Worm (Caenorhabditis elegans) whole organism, mixed stage, embryonic: Measurements from ENCODE around the gene K03B8.4.

Source experiments
- M03D4.4 ChIP-seq: sonication (generic microtip); optimal IDR thresholded peaks from 2 replicates; lab custom pipeline; 2017; ENCODE audit warnings: mild to moderate bottlenecking, missing genetic modification characterization, missing compliant biosample characterization
- bed-3 ChIP-seq: fragments of 200-800 bp; sonication (Bioruptor generic); optimal IDR thresholded peaks from 3 replicates; lab custom pipeline; 2018; ENCODE audit warnings: mild to moderate bottlenecking, missing genetic modification characterization, moderate library complexity, missing compliant biosample characterization
- blmp-1 ChIP-seq: fragments of 150-350 bp; optimal IDR thresholded peaks from 2 replicates; lab custom pipeline; 2014; ENCODE audit warnings: missing biosample characterization, missing genetic modification characterization
- ceh-39 ChIP-seq: fragments of 150-350 bp; optimal IDR thresholded peaks from 2 replicates; lab custom pipeline; 2014; ENCODE audit warnings: missing biosample characterization, missing genetic modification characterization
- ceh-43 ChIP-seq: fragments of 200-800 bp; sonication (Bioruptor generic); optimal IDR thresholded peaks from 2 replicates; lab custom pipeline; 2018; ENCODE audit warnings: mild to moderate bottlenecking, missing genetic modification characterization, moderate library complexity, missing compliant biosample characterization
- ceh-83 ChIP-seq: fragments of 200-800 bp; sonication (Bioruptor generic); optimal IDR thresholded peaks from 2 replicates; lab custom pipeline; 2018; ENCODE audit warnings: mild to moderate bottlenecking, missing genetic modification characterization, missing compliant biosample characterization
- ces-1 ChIP-seq: fragments of 150-350 bp; optimal IDR thresholded peaks from 2 replicates; lab custom pipeline; 2014; ENCODE audit warnings: missing biosample characterization, missing genetic modification reagents, missing genetic modification characterization
- cnd-1 ChIP-seq: fragments of 200-800 bp; sonication (Bioruptor generic); optimal IDR thresholded peaks from 2 replicates; lab custom pipeline; 2018; ENCODE audit warnings: mild to moderate bottlenecking, missing genetic modification characterization, missing compliant biosample characterization
- drap-1 ChIP-seq: fragments of 200-800 bp; sonication (Bioruptor generic); optimal IDR thresholded peaks from 3 replicates; lab custom pipeline; 2018; ENCODE audit warnings: mild to moderate bottlenecking, missing genetic modification characterization, missing compliant biosample characterization
- elt-1 ChIP-seq: sonication (generic microtip); optimal IDR thresholded peaks from 2 replicates; lab custom pipeline; 2017; ENCODE audit warnings: missing genetic modification characterization, mild to moderate bottlenecking, missing compliant biosample characterization, antibody characterized with exemption, moderate library complexity, borderline replicate concordance; ENCODE audit not compliant: insufficient read depth
- elt-3 ChIP-seq: fragments of 150-350 bp; optimal IDR thresholded peaks from 2 replicates; lab custom pipeline; 2014; ENCODE audit warnings: missing biosample characterization, missing genetic modification characterization
- flh-1 ChIP-seq: fragments of 200-800 bp; sonication (Bioruptor generic); optimal IDR thresholded peaks from 2 replicates; lab custom pipeline; 2018; ENCODE audit warnings: mild to moderate bottlenecking, missing genetic modification characterization, moderate library complexity, missing compliant biosample characterization
- lin-13 ChIP-seq: fragments of 150-350 bp; optimal IDR thresholded peaks from 2 replicates; lab custom pipeline; 2014; ENCODE audit warnings: missing biosample characterization, missing genetic modification characterization
- lin-32 ChIP-seq: fragments of 200-800 bp; sonication (Bioruptor generic); optimal IDR thresholded peaks from 2 replicates; lab custom pipeline; 2018; ENCODE audit warnings: mild to moderate bottlenecking, missing genetic modification characterization, missing compliant biosample characterization
- lsy-2 ChIP-seq: fragments of 150-350 bp; optimal IDR thresholded peaks from 2 replicates; lab custom pipeline; 2014; ENCODE audit warnings: missing biosample characterization, missing genetic modification characterization
- mab-5 ChIP-seq: fragments of 150-350 bp; optimal IDR thresholded peaks from 2 replicates; lab custom pipeline; 2014; ENCODE audit warnings: missing biosample characterization, missing genetic modification characterization
- mep-1 ChIP-seq: fragments of 150-350 bp; optimal IDR thresholded peaks from 2 replicates; lab custom pipeline; 2017; ENCODE audit warnings: missing biosample characterization, missing genetic modification reagents, missing genetic modification characterization, inconsistent platforms
- mls-2 ChIP-seq: sonication (generic microtip); optimal IDR thresholded peaks from 2 replicates; lab custom pipeline; 2016; ENCODE audit warnings: mild to moderate bottlenecking, missing genetic modification characterization, moderate library complexity, missing compliant biosample characterization
- nhr-12 ChIP-seq: fragments of 150-350 bp; optimal IDR thresholded peaks from 2 replicates; lab custom pipeline; 2014; ENCODE audit warnings: missing biosample characterization, missing genetic modification characterization
- nhr-2 ChIP-seq: fragments of 150-350 bp; optimal IDR thresholded peaks from 2 replicates; lab custom pipeline; 2014; ENCODE audit warnings: missing biosample characterization, missing genetic modification characterization
- nhr-237 ChIP-seq: fragments of 150-350 bp; optimal IDR thresholded peaks from 2 replicates; lab custom pipeline; 2014; ENCODE audit warnings: missing biosample characterization, missing genetic modification characterization
- nhr-28 ChIP-seq: fragments of 150-350 bp; optimal IDR thresholded peaks from 2 replicates; lab custom pipeline; 2014; ENCODE audit warnings: missing biosample characterization, missing genetic modification characterization
- nhr-76 ChIP-seq: sonication (generic microtip); optimal IDR thresholded peaks from 2 replicates; lab custom pipeline; 2017; ENCODE audit warnings: missing biosample characterization, missing genetic modification characterization
- pha-4 ChIP-seq: fragments of 150-350 bp; optimal IDR thresholded peaks from 2 replicates; lab custom pipeline; 2018; ENCODE audit warnings: missing biosample characterization, missing genetic modification reagents, missing genetic modification characterization
- sem-2 ChIP-seq: fragments of 200-800 bp; sonication (Bioruptor generic); optimal IDR thresholded peaks from 2 replicates; lab custom pipeline; 2018; ENCODE audit warnings: mild to moderate bottlenecking, missing genetic modification characterization, missing compliant biosample characterization
- sptf-1 ChIP-seq: sonication (generic microtip); optimal IDR thresholded peaks from 2 replicates; lab custom pipeline; 2017; ENCODE audit warnings: mild to moderate bottlenecking, missing genetic modification characterization, moderate library complexity, missing compliant biosample characterization
- unc-120 ChIP-seq: sonication (generic microtip); optimal IDR thresholded peaks from 2 replicates; lab custom pipeline; 2017; ENCODE audit warnings: missing genetic modification characterization, missing compliant biosample characterization; ENCODE audit not compliant: poor library complexity, severe bottlenecking
- zip-8 ChIP-seq: fragments of 150-350 bp; optimal IDR thresholded peaks from 2 replicates; lab custom pipeline; 2014; ENCODE audit warnings: missing biosample characterization, missing genetic modification characterization
- ztf-11 ChIP-seq: fragments of 150-350 bp; optimal IDR thresholded peaks from 2 replicates; lab custom pipeline; 2014; ENCODE audit warnings: missing biosample characterization, missing genetic modification characterization

The K03B8.4 gene

ce11 chrV:11373918-11374317 is 21.0 kb downstream of the K03B8.4 start:
- TF ChIP-seq zip-8 (tag; lab: Kevin White, UChicago) (peak; percentile 92), blmp-1 (no peak)
- TF ChIP-seq, all 35 proteins: peak for 1

- TF ChIP-seq ces-1 (GFP tag; lab: Kevin White, UChicago) = peak; percentile 73
- TF ChIP-seq nhr-76 (tag; lab: Kevin White, UChicago) = no peak
- TF ChIP-seq, all 35 proteins: peak for 1
These were observed 22.5 kb downstream of the K03B8.4 start for ce11 chrV:11372284-11372878.

- TF ChIP-seq cnd-1 (tag; lab: Kevin White, UChicago) (no peak), mab-5 (tag; lab: Kevin White, UChicago) (no peak), nhr-2 (tag; lab: Kevin White, UChicago) (no peak), bed-3 (GFP tag; lab: Kevin White, UChicago) (no peak), zip-8 (tag; lab: Kevin White, UChicago) (no peak), lin-32 (no peak), sptf-1 (no peak), lsy-2 (tag; lab: Kevin White, UChicago) (no peak), ceh-39 (tag; lab: Kevin White, UChicago) (no peak), elt-1 (tag; lab: Kevin White, UChicago) (no peak), nhr-237 (tag; lab: Kevin White, UChicago) (no peak), nhr-28 (no peak), mls-2 (tag; lab: Kevin White, UChicago) (no peak), nhr-76 (tag; lab: Kevin White, UChicago) (no peak), ceh-43 (GFP tag; lab: Kevin White, UChicago) (no peak), lin-13 (no peak), ceh-83 (GFP tag; lab: Kevin White, UChicago) (no peak)
These were observed 28.8 kb downstream of the K03B8.4 start, which contains the start of gene dop-5 for ce11 chrV:11366129-11366528. Gene dop-5 (minus strand): TSS chrV:11366229.

- no peak for TF ChIP-seq unc-120 (tag; lab: Kevin White, UChicago)
- TF ChIP-seq drap-1 = no peak
- TF ChIP-seq ztf-11 (tag; lab: Kevin White, UChicago) = no peak
- no peak for TF ChIP-seq ceh-43 (GFP tag; lab: Kevin White, UChicago)
- no peak for TF ChIP-seq pha-4
- TF ChIP-seq nhr-28 = no peak
- TF ChIP-seq mab-5 (tag; lab: Kevin White, UChicago) = no peak
- no peak for TF ChIP-seq sptf-1
- no peak for TF ChIP-seq M03D4.4 (tag; lab: Kevin White, UChicago)
- no peak for TF ChIP-seq flh-1 (GFP tag; lab: Kevin White, UChicago)
- TF ChIP-seq elt-1 (tag; lab: Kevin White, UChicago) = no peak
These were observed 31.3 kb downstream of the K03B8.4 start for ce11 chrV:11363575-11363974.

- TF ChIP-seq ces-1 (GFP tag; lab: Kevin White, UChicago) (peak; percentile 52), ztf-11 (tag; lab: Kevin White, UChicago) (no peak)
These were observed 40.7 kb downstream of the K03B8.4 start for ce11 chrV:11354264-11354663.

ce11 chrV:11352893-11353292 is 42.0 kb downstream of the K03B8.4 start, which contains the start of gene npr-25:
Gene npr-25 (minus strand): TSS chrV:11352993.
- TF ChIP-seq nhr-12 (no peak), nhr-237 (tag; lab: Kevin White, UChicago) (no peak), elt-3 (tag; lab: Kevin White, UChicago) (no peak), mab-5 (tag; lab: Kevin White, UChicago) (no peak), drap-1 (no peak), sem-2 (GFP tag; lab: Kevin White, UChicago) (no peak), nhr-76 (tag; lab: Kevin White, UChicago) (no peak), mls-2 (tag; lab: Kevin White, UChicago) (no peak), ceh-39 (tag; lab: Kevin White, UChicago) (no peak), elt-1 (tag; lab: Kevin White, UChicago) (no peak), cnd-1 (tag; lab: Kevin White, UChicago) (no peak), mep-1 (tag; lab: Kevin White, UChicago) (no peak)
